Worm (Caenorhabditis elegans) whole organism, L4 larva: ENCODE results near the gene vab-19.

ENCODE experiments used
- T20F7.1 ChIP-seq: fragments of 200-800 bp; sonication (Bioruptor generic); optimal IDR thresholded peaks from 2 replicates; lab custom pipeline; 2018; ENCODE audit warnings: mild to moderate bottlenecking, missing genetic modification characterization, missing compliant biosample characterization
- aha-1 ChIP-seq: fragments of 150-350 bp; peaks from one replicate; lab custom pipeline; 2014; ENCODE audit warnings: missing biosample characterization, missing genetic modification characterization
- arid-1 ChIP-seq: fragments of 200-800 bp; sonication (Bioruptor generic); conservative IDR thresholded peaks from 2 replicates; pipeline ENCODE4 v1.3.6; 2022; ENCODE audit warnings: missing genetic modification reagents, missing genetic modification characterization, missing compliant biosample characterization
- cey-2 ChIP-seq: sonication (generic microtip); optimal IDR thresholded peaks from 3 replicates; lab custom pipeline; 2017; ENCODE audit warnings: missing genetic modification characterization, mild to moderate bottlenecking, missing compliant biosample characterization, antibody characterized with exemption, borderline replicate concordance; ENCODE audit not compliant: insufficient read depth
- lir-3 ChIP-seq: sonication (generic microtip); optimal IDR thresholded peaks from 2 replicates; lab custom pipeline; 2016; ENCODE audit warnings: mild to moderate bottlenecking, missing genetic modification characterization, missing compliant biosample characterization
- mdl-1 ChIP-seq, 2 experiments: fragments of 150-350 bp in 1 of 2; sonication (generic microtip) in 1 of 2; optimal IDR thresholded peaks; 2 replicates each; lab custom pipeline; 2014 to 2017; ENCODE audit warnings: missing biosample characterization in 2 of 2, missing genetic modification characterization in 2 of 2
- nhr-237 ChIP-seq: sonication (generic microtip); optimal IDR thresholded peaks from 2 replicates; lab custom pipeline; 2017; ENCODE audit warnings: missing biosample characterization, missing genetic modification characterization
- nhr-48 ChIP-seq: sonication (generic microtip); optimal IDR thresholded peaks from 2 replicates; lab custom pipeline; 2016; ENCODE audit warnings: mild to moderate bottlenecking, missing genetic modification characterization, missing compliant biosample characterization
- snpc-4 ChIP-seq: fragments of 150-350 bp; optimal IDR thresholded peaks from 2 replicates; lab custom pipeline; 2014; ENCODE audit warnings: missing biosample characterization, missing genetic modification characterization
- unc-130 ChIP-seq: sonication (generic microtip); optimal IDR thresholded peaks from 2 replicates; lab custom pipeline; 2016; ENCODE audit warnings: missing genetic modification reagents, missing genetic modification characterization, missing compliant biosample characterization
- zag-1 ChIP-seq: fragments of 150-350 bp; optimal IDR thresholded peaks from 2 replicates; lab custom pipeline; 2014; ENCODE audit warnings: missing biosample characterization, missing genetic modification characterization
- zfp-2 ChIP-seq: sonication (generic microtip); optimal IDR thresholded peaks from 2 replicates; lab custom pipeline; 2016; ENCODE audit warnings: mild to moderate bottlenecking, missing genetic modification characterization, missing compliant biosample characterization
- ztf-7 ChIP-seq: fragments of 150-350 bp; optimal IDR thresholded peaks from 2 replicates; lab custom pipeline; 2014; ENCODE audit warnings: missing biosample characterization, missing genetic modification characterization

DNA sequence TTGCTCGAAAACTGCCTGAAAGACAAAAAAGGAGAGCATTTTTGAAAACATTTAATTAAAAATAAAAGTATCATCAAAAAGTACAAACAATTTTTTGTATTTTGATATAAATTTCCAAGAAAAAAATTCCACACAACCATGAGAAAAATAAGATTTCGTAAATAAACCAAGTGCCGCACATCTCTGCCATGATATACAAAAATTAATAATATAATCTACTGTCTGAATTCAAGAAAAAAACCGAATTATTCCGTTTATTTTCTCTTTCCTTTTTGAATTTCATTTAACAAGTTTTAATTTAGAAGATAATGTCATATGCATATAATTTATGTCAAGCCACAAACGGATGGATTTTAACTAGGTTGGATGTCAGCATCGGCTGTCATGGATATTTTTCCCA lies 21.2 kb upstream of the vab-19 start, which contains the start of gene F42G2.2:
- TF ChIP-seq zfp-2 (tag; lab: Kevin White, UChicago), result no peak
- TF ChIP-seq snpc-4 (tag; lab: Kevin White, UChicago), result no peak
- TF ChIP-seq cey-2 (tag; lab: Kevin White, UChicago), result no peak
- TF ChIP-seq arid-1, result no peak
- TF ChIP-seq lir-3, result no peak
- TF ChIP-seq nhr-237 (tag; lab: Kevin White, UChicago), result no peak
- no peak for TF ChIP-seq unc-130 (GFP tag; lab: Kevin White, UChicago)
- TF ChIP-seq aha-1 (tag; lab: Kevin White, UChicago), result no peak
- no peak for TF ChIP-seq zag-1 (tag; lab: Kevin White, UChicago)
- TF ChIP-seq mdl-1 (tag; optimal IDR thresholded peaks at IDR 0.05; lab: Kevin White, UChicago), result no peak
- no peak for TF ChIP-seq T20F7.1 (GFP tag; lab: Kevin White, UChicago)
- no peak for TF ChIP-seq nhr-48 (tag; lab: Kevin White, UChicago)
- no peak for TF ChIP-seq ztf-7
